Fruit fly (Drosophila melanogaster): ENCODE data around the gene alpha-Man-Ib.

Gene alpha-Man-Ib

dm6 chr3R:29112398-29113150, at the start of gene alpha-Man-Ib, which contains the start of gene Pdhb (continued):
- peak; percentile 66; the same call in 1 of the 3 replicates for TF ChIP-seq knrl (GFP tag; IDR thresholded peaks at IDR 0.05; ENCODE audit: partially characterized antibody)
- TF ChIP-seq hb (GFP tag; IDR thresholded peaks at IDR 0.05; ENCODE audit: partially characterized antibody): no peak
- peak; percentile 15 for TF ChIP-seq CG10462 (GFP tag; optimal IDR thresholded peaks at IDR 0.05)
- TF ChIP-seq B-H1 (GFP tag; IDR thresholded peaks at IDR 0.05): peak; percentile 61
- TF ChIP-seq CG12391 (tag; optimal IDR thresholded peaks at IDR 0.05): peak; percentile 90
- TF ChIP-seq CG2875 (GFP tag; optimal IDR thresholded peaks at IDR 0.05): peak; percentile 24
- peak; percentile 89 for TF ChIP-seq gem (tag; optimal IDR thresholded peaks at IDR 0.05)
- TF ChIP-seq ind (GFP tag; optimal IDR thresholded peaks at IDR 0.05): peak; percentile 83
- peak; percentile 78 for TF ChIP-seq CG6272 (GFP tag; IDR thresholded peaks at IDR 0.05)
- TF ChIP-seq CG7987 (GFP tag; optimal IDR thresholded peaks at IDR 0.05): peak; percentile 17
- TF ChIP-seq CHES-1-like (GFP tag; optimal IDR thresholded peaks at IDR 0.05): peak; percentile 19
- peak; percentile 92 for TF ChIP-seq Rfx (GFP tag; IDR thresholded peaks at IDR 0.05)
- TF ChIP-seq Usf (GFP tag; optimal IDR thresholded peaks at IDR 0.05): peak; percentile 63
- peak in 1 of 2 experiments; percentile 51 for TF ChIP-seq insv (GFP tag; optimal IDR thresholded peaks at IDR 0.05)
- TF ChIP-seq CG14965 (GFP tag; optimal IDR thresholded peaks at IDR 0.05; ENCODE audit: borderline replicate concordance): no peak
- no peak for TF ChIP-seq disco-r (GFP tag; optimal IDR thresholded peaks at IDR 0.05)
- TF ChIP-seq twi (tag; optimal IDR thresholded peaks at IDR 0.05): peak; percentile 73
- peak; percentile 25 for TF ChIP-seq Dad (GFP tag; optimal IDR thresholded peaks at IDR 0.05)
- no peak for TF ChIP-seq CG17568 (GFP tag; optimal IDR thresholded peaks at IDR 0.05)
- TF ChIP-seq Drgx (GFP tag; IDR thresholded peaks at IDR 0.05): peak; percentile 45; the same call in 1 of the 2 replicates
- no peak for TF ChIP-seq Side (GFP tag; optimal IDR thresholded peaks at IDR 0.05)
- TF ChIP-seq sisA (GFP tag; IDR thresholded peaks at IDR 0.05): peak; percentile 82
- TF ChIP-seq CG2199 (GFP tag; IDR thresholded peaks at IDR 0.05): no peak
- peak; percentile 75 for TF ChIP-seq stc (GFP tag; IDR thresholded peaks at IDR 0.05)
- no peak for TF ChIP-seq CG12744 (GFP tag; optimal IDR thresholded peaks at IDR 0.05)
- TF ChIP-seq vnd (GFP tag; IDR thresholded peaks at IDR 0.05; ENCODE audit: partially characterized antibody): no peak
- peak; percentile 57 for TF ChIP-seq scrt (GFP tag; optimal IDR thresholded peaks at IDR 0.05)
- TF ChIP-seq unpg (GFP tag; optimal IDR thresholded peaks at IDR 0.05): peak; percentile 76
- peak; percentile 82 for TF ChIP-seq B-H2 (GFP tag; optimal IDR thresholded peaks at IDR 0.05)
- TF ChIP-seq Elba2 (GFP tag; optimal IDR thresholded peaks at IDR 0.05): peak; percentile 69
- TF ChIP-seq Aef1 (GFP tag; IDR thresholded peaks at IDR 0.05): peak; percentile 82
- TF ChIP-seq HHEX (GFP tag; optimal IDR thresholded peaks at IDR 0.05): peak; percentile 44
- peak; percentile 45 for TF ChIP-seq nom (GFP tag; optimal IDR thresholded peaks at IDR 0.05)
- peak; percentile 50 for TF ChIP-seq CG12299 (tag; optimal IDR thresholded peaks at IDR 0.05)
- TF ChIP-seq sd (tag; optimal IDR thresholded peaks at IDR 0.05): peak; percentile 92
- TF ChIP-seq CG3163 (GFP tag; optimal IDR thresholded peaks at IDR 0.05): no peak
- peak; percentile 11 for TF ChIP-seq CG17361 (GFP tag; IDR thresholded peaks at IDR 0.05)
- peak; percentile 64 for TF ChIP-seq CG8290 (GFP tag; optimal IDR thresholded peaks at IDR 0.05)
- TF ChIP-seq CG8290 (tag; optimal IDR thresholded peaks at IDR 0.05): peak in 1 of 2 experiments; percentile 52
- peak in 1 of 2 experiments; percentile 55 for TF ChIP-seq Pdp1 (GFP tag; optimal IDR thresholded peaks at IDR 0.05)
- no peak for TF ChIP-seq wor (GFP tag; IDR thresholded peaks at IDR 0.05)
- TF ChIP-seq sens (GFP tag): peak; percentile 95
- TF ChIP-seq Ets97D (GFP tag; optimal IDR thresholded peaks at IDR 0.05): peak; percentile 61
- TF ChIP-seq CG4820 (GFP tag; optimal IDR thresholded peaks at IDR 0.05): peak; percentile 52
- peak; percentile 53; the same call in 1 of the 2 replicates for TF ChIP-seq dan (GFP tag; IDR thresholded peaks at IDR 0.05)
- peak; percentile 90 for TF ChIP-seq CG2712 (tag; optimal IDR thresholded peaks at IDR 0.05)
- peak; percentile 71 for TF ChIP-seq CG14014 (GFP tag; IDR thresholded peaks at IDR 0.05)
- no peak for TF ChIP-seq zf30C (GFP tag; optimal IDR thresholded peaks at IDR 0.05)
- peak; percentile 93 for TF ChIP-seq CG2116 (GFP tag; optimal IDR thresholded peaks at IDR 0.05)
